Fruit fly (Drosophila melanogaster): ENCODE data around the gene Obp18a.

- no peak for TF ChIP-seq CG8478 (optimal IDR thresholded peaks at IDR 0.05)
- no peak for TF ChIP-seq CTCF (optimal IDR thresholded peaks at IDR 0.05)
Measured at dm6 chrX:19148798-19149510, 13.3 kb upstream of the Obp18a start.

Data from S2 (cell line).